Worm (Caenorhabditis elegans) whole organism, young adult: ENCODE data around the gene kap-1.

Source experiments
- B0336.3 ChIP-seq: fragments of 200-800 bp; sonication (Bioruptor generic); IDR thresholded peaks from 2 replicates; pipeline ENCODE4 v1.3.6; 2022; ENCODE audit warnings: missing genetic modification characterization, missing compliant biosample characterization
- C06A6.2 ChIP-seq: fragments of 200-800 bp; sonication (Bioruptor generic); conservative IDR thresholded peaks from 2 replicates; pipeline ENCODE4 v1.3.6; 2022; ENCODE audit warnings: missing genetic modification characterization, missing compliant biosample characterization
- F23B12.7 ChIP-seq: sonication (generic microtip); optimal IDR thresholded peaks from 2 replicates; lab custom pipeline; 2017; ENCODE audit warnings: missing genetic modification characterization, mild to moderate bottlenecking, missing compliant biosample characterization, antibody characterized with exemption, moderate library complexity; ENCODE audit not compliant: insufficient read depth
- F33H1.4 ChIP-seq: fragments of 200-800 bp; sonication (Bioruptor generic); IDR thresholded peaks from 2 replicates; pipeline ENCODE4 v1.3.6; 2022; ENCODE audit warnings: missing genetic modification reagents, missing genetic modification characterization, missing compliant biosample characterization
- F37B4.10 ChIP-seq: fragments of 200-800 bp; sonication (Bioruptor generic); IDR thresholded peaks from 2 replicates; pipeline ENCODE4 v1.3.6; 2022; ENCODE audit warnings: missing genetic modification characterization, missing compliant biosample characterization
- F39B2.1 ChIP-seq: fragments of 200-800 bp; sonication (Bioruptor generic); IDR thresholded peaks from 2 replicates; pipeline ENCODE4 v1.3.6; 2022; ENCODE audit warnings: missing genetic modification reagents, missing genetic modification characterization, missing compliant biosample characterization
- F55B11.4 ChIP-seq: sonication (generic microtip); optimal IDR thresholded peaks from 2 replicates; lab custom pipeline; 2016; ENCODE audit warnings: missing compliant biosample characterization, missing genetic modification characterization, borderline replicate concordance; ENCODE audit not compliant: insufficient read depth
- F57C9.4 ChIP-seq: sonication (generic microtip); optimal IDR thresholded peaks from 2 replicates; lab custom pipeline; 2017; ENCODE audit warnings: mild to moderate bottlenecking, missing genetic modification characterization, missing compliant biosample characterization
- Y53F4B.3 ChIP-seq: fragments of 200-800 bp; sonication (Bioruptor generic); IDR thresholded peaks from 2 replicates; pipeline ENCODE4 v1.3.6; 2022; ENCODE audit warnings: missing genetic modification reagents, missing genetic modification characterization, missing compliant biosample characterization
- Y53G8AR.9 ChIP-seq: fragments of 200-800 bp; sonication (Bioruptor generic); conservative IDR thresholded peaks from 2 replicates; pipeline ENCODE4 v1.3.6; 2022; ENCODE audit warnings: missing genetic modification reagents, missing genetic modification characterization, missing compliant biosample characterization
- akir-1 ChIP-seq: fragments of 200-800 bp; sonication (Bioruptor generic); optimal IDR thresholded peaks from 2 replicates; lab custom pipeline; 2018; ENCODE audit warnings: mild to moderate bottlenecking, missing genetic modification characterization, moderate library complexity, missing compliant biosample characterization
- atf-7 ChIP-seq: sonication (generic microtip); optimal IDR thresholded peaks from 2 replicates; lab custom pipeline; 2017; ENCODE audit warnings: mild to moderate bottlenecking, missing genetic modification characterization, missing compliant biosample characterization
- bed-1 ChIP-seq: fragments of 200-800 bp; sonication (Bioruptor generic); IDR thresholded peaks from 2 replicates; pipeline ENCODE4 v1.3.6; 2022; ENCODE audit warnings: missing genetic modification reagents, missing genetic modification characterization, missing compliant biosample characterization
- cebp-2 ChIP-seq: fragments of 200-800 bp; sonication (Bioruptor generic); IDR thresholded peaks from 2 replicates; pipeline ENCODE4 v1.3.6; 2022; ENCODE audit warnings: missing genetic modification characterization, missing compliant biosample characterization
- chd-7 ChIP-seq: sonication (generic microtip); optimal IDR thresholded peaks from 2 replicates; lab custom pipeline; 2016; ENCODE audit warnings: mild to moderate bottlenecking, missing genetic modification characterization, moderate library complexity, missing compliant biosample characterization
- die-1 ChIP-seq: sonication (generic microtip); optimal IDR thresholded peaks from 2 replicates; lab custom pipeline; 2016; ENCODE audit warnings: missing genotype, mild to moderate bottlenecking, missing genetic modification characterization, missing compliant biosample characterization
- dpff-1 ChIP-seq: sonication (generic microtip); optimal IDR thresholded peaks from 2 replicates; lab custom pipeline; 2017; ENCODE audit warnings: mild to moderate bottlenecking, missing genetic modification characterization, missing compliant biosample characterization
- efl-1 ChIP-seq: fragments of 150-350 bp; optimal IDR thresholded peaks from 2 replicates; lab custom pipeline; 2014; ENCODE audit warnings: missing biosample characterization, missing genetic modification reagents, missing genetic modification characterization
- egl-44 ChIP-seq: fragments of 200-800 bp; sonication (Bioruptor generic); IDR thresholded peaks from 2 replicates; pipeline ENCODE4 v1.3.6; 2022; ENCODE audit warnings: missing genetic modification reagents, missing genetic modification characterization, missing compliant biosample characterization
- egrh-3 ChIP-seq: fragments of 200-800 bp; sonication (Bioruptor generic); IDR thresholded peaks from 2 replicates; pipeline ENCODE4 v1.3.6; 2022; ENCODE audit warnings: missing genetic modification reagents, missing genetic modification characterization, missing compliant biosample characterization
- ets-4 ChIP-seq: fragments of 200-800 bp; sonication (Bioruptor generic); optimal IDR thresholded peaks from 2 replicates; lab custom pipeline; 2018; ENCODE audit warnings: mild to moderate bottlenecking, missing genetic modification characterization, missing compliant biosample characterization
- gei-17 ChIP-seq: fragments of 200-800 bp; sonication (Bioruptor generic); optimal IDR thresholded peaks from 2 replicates; lab custom pipeline; 2018; ENCODE audit warnings: mild to moderate bottlenecking, missing genetic modification characterization, missing compliant biosample characterization
- hlh-12 ChIP-seq: sonication (generic microtip); optimal IDR thresholded peaks from 2 replicates; lab custom pipeline; 2016; ENCODE audit warnings: missing genetic modification characterization, missing compliant biosample characterization
- hmg-1.2 ChIP-seq: fragments of 200-800 bp; sonication (Bioruptor generic); IDR thresholded peaks from 2 replicates; pipeline ENCODE4 v1.3.6; 2022; ENCODE audit warnings: missing genetic modification reagents, missing genetic modification characterization, missing compliant biosample characterization
- hrde-1 ChIP-seq: sonication (generic microtip); optimal IDR thresholded peaks from 2 replicates; lab custom pipeline; 2016; ENCODE audit warnings: missing genetic modification characterization, mild to moderate bottlenecking, missing compliant biosample characterization, moderate library complexity, missing genotype, missing genetic modification reagents, borderline replicate concordance
- hsf-1 ChIP-seq: fragments of 200-800 bp; sonication (Bioruptor generic); IDR thresholded peaks from 2 replicates; pipeline ENCODE4 v1.3.6; 2022; ENCODE audit warnings: missing genetic modification reagents, missing genetic modification characterization, missing compliant biosample characterization
- lag-1 ChIP-seq: fragments of 200-800 bp; sonication (Bioruptor generic); IDR thresholded peaks from 2 replicates; pipeline ENCODE4 v1.3.6; 2022; ENCODE audit warnings: missing genetic modification reagents, missing genetic modification characterization, missing compliant biosample characterization
- lir-1 ChIP-seq: fragments of 200-800 bp; sonication (Bioruptor generic); conservative IDR thresholded peaks from 2 replicates; pipeline ENCODE4 v1.3.6; 2022; ENCODE audit warnings: missing genetic modification reagents, missing genetic modification characterization, missing compliant biosample characterization
- madf-3 ChIP-seq: fragments of 200-800 bp; sonication (Bioruptor generic); IDR thresholded peaks from 2 replicates; pipeline ENCODE4 v1.3.6; 2022; ENCODE audit warnings: missing genetic modification reagents, missing genetic modification characterization, missing compliant biosample characterization
- madf-6 ChIP-seq: fragments of 200-800 bp; sonication (Bioruptor generic); IDR thresholded peaks from 2 replicates; pipeline ENCODE4 v1.3.6; 2022; ENCODE audit warnings: missing genetic modification reagents, missing genetic modification characterization, missing compliant biosample characterization
- mel-28 ChIP-seq: sonication (generic microtip); optimal IDR thresholded peaks from 2 replicates; lab custom pipeline; 2016; ENCODE audit warnings: borderline replicate concordance, mild to moderate bottlenecking, missing genetic modification characterization, missing compliant biosample characterization
- nfya-2 ChIP-seq: fragments of 200-800 bp; sonication (Bioruptor generic); IDR thresholded peaks from 2 replicates; pipeline ENCODE4 v1.3.6; 2022; ENCODE audit warnings: missing genetic modification reagents, missing genetic modification characterization, missing compliant biosample characterization
- nfyb-1 ChIP-seq: fragments of 200-800 bp; sonication (Bioruptor generic); IDR thresholded peaks from 2 replicates; pipeline ENCODE4 v1.3.6; 2022; ENCODE audit warnings: missing genetic modification reagents, missing genetic modification characterization, missing compliant biosample characterization
- pbrm-1 ChIP-seq: fragments of 200-800 bp; sonication (Bioruptor generic); IDR thresholded peaks from 2 replicates; pipeline ENCODE4 v1.3.6; 2022; ENCODE audit warnings: missing genetic modification reagents, missing genetic modification characterization, missing compliant biosample characterization
- rec-8 ChIP-seq, 2 experiments: sonication (generic microtip); optimal IDR thresholded peaks; 2 replicates each; lab custom pipeline; 2016; ENCODE audit warnings: mild to moderate bottlenecking in 2 of 2, missing genetic modification characterization in 2 of 2, missing genetic modification reagents in 2 of 2, missing genotype in 2 of 2, missing biosample characterization in 1 of 2, missing compliant biosample characterization in 1 of 2, moderate library complexity in 1 of 2
- repo-1 ChIP-seq: sonication (generic microtip); optimal IDR thresholded peaks from 2 replicates; lab custom pipeline; 2017; ENCODE audit warnings: mild to moderate bottlenecking, missing genetic modification characterization, missing compliant biosample characterization
- snpc-4 ChIP-seq, 5 experiments: fragments of 150-350 bp in 1 of 5; sonication (generic microtip) in 4 of 5; optimal IDR thresholded peaks; 2 replicates each; lab custom pipeline; 2014 to 2018; ENCODE audit warnings: missing genetic modification characterization in 5 of 5, missing biosample characterization in 3 of 5, antibody characterized with exemption in 2 of 5, mild to moderate bottlenecking in 2 of 5, missing compliant biosample characterization in 2 of 5, missing genotype in 2 of 5, moderate library complexity in 2 of 5, missing genetic modification reagents in 1 of 5
- tbp1 ChIP-seq: fragments of 200-800 bp; sonication (Bioruptor generic); optimal IDR thresholded peaks from 2 replicates; lab custom pipeline; 2018; ENCODE audit warnings: mild to moderate bottlenecking, missing genetic modification characterization, missing compliant biosample characterization
- tlf-1 ChIP-seq: fragments of 200-800 bp; sonication (Bioruptor generic); optimal IDR thresholded peaks from 2 replicates; lab custom pipeline; 2018; ENCODE audit warnings: mild to moderate bottlenecking, missing genetic modification characterization, missing compliant biosample characterization
- unc-62 ChIP-seq: fragments of 150-350 bp; optimal IDR thresholded peaks from 2 replicates; lab custom pipeline; 2014; ENCODE audit warnings: missing biosample characterization, missing genetic modification reagents, missing genetic modification characterization
- zfh-2 ChIP-seq: fragments of 200-800 bp; sonication (Bioruptor generic); conservative IDR thresholded peaks from 2 replicates; pipeline ENCODE4 v1.3.6; 2022; ENCODE audit warnings: missing genetic modification reagents, missing genetic modification characterization, missing compliant biosample characterization
- ztf-3 ChIP-seq: fragments of 200-800 bp; sonication (Bioruptor generic); optimal IDR thresholded peaks from 2 replicates; lab custom pipeline; 2018; ENCODE audit warnings: mild to moderate bottlenecking, missing genetic modification characterization, missing compliant biosample characterization

kap-1 gene

DNA sequence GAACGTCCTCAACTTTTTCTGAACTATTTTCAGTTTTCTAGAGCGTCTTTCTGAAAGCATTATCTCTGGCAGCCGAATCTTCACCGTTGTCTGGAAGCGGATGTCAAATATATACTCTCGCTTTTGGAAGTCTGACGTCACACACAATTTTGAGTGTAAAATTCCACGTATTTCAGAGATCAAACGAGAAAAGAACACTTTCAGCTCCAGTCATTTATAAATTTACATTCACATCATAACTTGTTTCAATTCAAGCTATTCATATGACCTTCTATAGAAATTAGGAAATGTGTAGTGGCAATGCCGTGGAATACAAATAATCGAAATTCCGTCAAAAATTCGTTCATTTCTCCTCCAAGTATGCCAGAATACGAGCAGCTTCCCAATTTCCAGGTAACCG, 27.0 kb downstream of the kap-1 start, which contains the start of gene F08F8.11:
TSS of gene F08F8.11 (plus strand) at position 301 of the 400 bp plus-strand sequence.
- TF ChIP-seq hmg-1.2 (GFP tag; lab: Robert Waterston, UW) (no peak), cebp-2 (GFP tag; lab: Robert Waterston, UW) (no peak), gei-17 (GFP tag; lab: Kevin White, UChicago) (no peak), F37B4.10 (GFP tag; lab: Robert Waterston, UW) (no peak)

DNA sequence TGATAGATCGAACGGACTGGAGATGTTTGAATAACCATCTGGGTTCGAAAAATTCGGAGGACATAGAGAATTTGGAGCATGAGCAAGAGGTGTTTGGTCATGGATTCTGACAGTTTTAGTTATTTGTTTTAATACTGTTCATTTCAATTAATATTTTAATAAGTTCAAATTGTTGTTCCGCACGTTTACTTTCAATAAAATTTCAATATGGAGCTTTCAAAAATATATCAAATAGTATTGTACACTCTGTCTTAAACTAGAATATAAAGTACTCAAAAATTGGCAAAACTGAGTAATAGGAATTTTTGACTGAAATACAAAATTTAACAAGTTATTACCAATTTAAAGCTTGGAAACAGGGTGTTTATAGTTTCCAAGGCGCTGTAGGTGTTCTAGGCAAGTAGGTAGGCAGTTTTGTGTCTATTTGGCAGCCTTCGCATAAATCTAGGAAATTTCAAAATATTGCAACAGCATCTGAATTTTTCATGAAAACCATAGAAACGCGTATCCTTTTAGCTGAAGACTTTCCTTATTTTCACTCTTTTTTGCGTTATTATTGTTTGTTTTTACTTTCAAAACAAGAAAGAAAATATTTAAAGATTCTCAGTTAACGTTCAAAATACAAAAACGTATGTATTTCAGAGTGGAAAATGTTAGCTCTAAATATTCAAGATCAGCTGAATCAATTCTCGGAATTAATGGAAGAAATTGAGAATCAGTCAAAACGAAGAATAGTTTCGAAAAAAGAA, 28.6 kb downstream of the kap-1 start, which contains the start of the genes T20B12.5 and T20B12.4:
TSS of gene T20B12.5 (minus strand) at position 101 of the 749 bp plus-strand sequence.
TSS of gene T20B12.4 (plus strand) at position 699 of the 749 bp plus-strand sequence.
- TF ChIP-seq Y53G8AR.9 (GFP tag; lab: Robert Waterston, UW) = no peak
- TF ChIP-seq zfh-2 (GFP tag; lab: Robert Waterston, UW) = no peak
- TF ChIP-seq akir-1 (GFP tag; lab: Kevin White, UChicago) = no peak
- no peak for TF ChIP-seq mel-28 (tag; lab: Kevin White, UChicago)
- no peak for TF ChIP-seq snpc-4 (GFP tag; optimal IDR thresholded peaks at IDR 0.05; lab: Kevin White, UChicago)
- TF ChIP-seq snpc-4 (tag; optimal IDR thresholded peaks at IDR 0.05; lab: Kevin White, UChicago) = no peak
- no peak for TF ChIP-seq nfya-2 (GFP tag; lab: Robert Waterston, UW)
- no peak for TF ChIP-seq rec-8 (tag; optimal IDR thresholded peaks at IDR 0.05; lab: Kevin White, UChicago)
- no peak for TF ChIP-seq unc-62 (GFP tag; lab: Kevin White, UChicago)
- no peak for TF ChIP-seq F55B11.4 (tag; lab: Kevin White, UChicago)
- TF ChIP-seq ets-4 (GFP tag; lab: Kevin White, UChicago) = no peak
- no peak for TF ChIP-seq pbrm-1 (GFP tag; lab: Robert Waterston, UW)
- TF ChIP-seq F33H1.4 = no peak
- no peak for TF ChIP-seq nfyb-1 (GFP tag; lab: Robert Waterston, UW)
- no peak for TF ChIP-seq F57C9.4
- TF ChIP-seq egl-44 (GFP tag; lab: Robert Waterston, UW) = no peak
- TF ChIP-seq chd-7 (tag; lab: Kevin White, UChicago) = no peak
- TF ChIP-seq, all 124 proteins: peak for 0

DNA sequence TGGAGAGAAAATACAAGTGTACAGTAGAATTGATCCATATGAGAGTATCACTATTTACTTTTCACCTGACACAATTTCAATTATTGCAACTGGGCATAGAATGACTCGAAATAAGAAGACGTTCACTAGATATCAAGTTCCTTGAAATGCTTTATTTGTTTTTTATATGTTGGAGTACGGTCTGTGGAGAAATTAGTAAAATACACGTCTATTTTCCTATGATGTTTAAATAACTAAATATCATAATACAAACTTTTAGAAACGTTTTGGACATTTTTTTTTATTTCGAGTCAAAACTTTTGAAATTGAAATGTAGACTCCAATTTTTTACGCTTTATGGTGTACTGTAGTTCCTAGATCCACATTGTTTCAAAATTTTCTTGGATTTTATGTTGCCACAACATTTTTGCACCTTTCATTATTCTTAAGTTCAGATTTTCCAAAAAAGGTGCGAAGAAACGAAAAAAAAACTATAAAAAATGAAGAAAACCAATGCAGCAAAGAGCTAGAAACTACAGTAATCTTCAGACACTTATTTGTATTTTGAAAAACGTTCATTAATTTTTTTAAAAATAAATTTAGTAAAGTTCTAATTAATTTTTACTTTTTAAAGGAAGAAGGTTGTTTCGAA, 30.9 kb downstream of the kap-1 start:
- TF ChIP-seq hrde-1 (tag; lab: Kevin White, UChicago) (no peak), atf-7 (tag; lab: Kevin White, UChicago) (no peak), repo-1 (peak; percentile 76), F39B2.1 (no peak), egrh-3 (GFP tag; lab: Robert Waterston, UW) (no peak), pbrm-1 (GFP tag; lab: Robert Waterston, UW) (0 out of 2 replicates have a peak, but pooled peaks have one; percentile 36), madf-6 (GFP tag; lab: Robert Waterston, UW) (no peak), F23B12.7 (tag; lab: Kevin White, UChicago) (no peak), lir-1 (GFP tag; lab: Robert Waterston, UW) (no peak), Y53F4B.3 (GFP tag; lab: Robert Waterston, UW) (no peak), chd-7 (tag; lab: Kevin White, UChicago) (peak; percentile 39), hsf-1 (GFP tag; lab: Robert Waterston, UW) (no peak), hlh-12 (tag; lab: Kevin White, UChicago) (no peak), ztf-3 (GFP tag; lab: Kevin White, UChicago) (no peak), B0336.3 (GFP tag; lab: Robert Waterston, UW) (0 out of 2 replicates have a peak, but pooled peaks have one; percentile 13), tlf-1 (GFP tag; lab: Kevin White, UChicago) (no peak), madf-3 (GFP tag; lab: Robert Waterston, UW) (no peak), dpff-1 (tag; lab: Kevin White, UChicago) (no peak), efl-1 (GFP tag; lab: Kevin White, UChicago) (no peak), tbp1 (no peak), die-1 (tag; lab: Kevin White, UChicago) (no peak), C06A6.2 (GFP tag; lab: Robert Waterston, UW) (no peak; the same call in 1 of the 2 replicates), hmg-1.2 (GFP tag; lab: Robert Waterston, UW) (no peak), bed-1 (GFP tag; lab: Robert Waterston, UW) (no peak), lag-1 (GFP tag; lab: Robert Waterston, UW) (no peak), Y53G8AR.9 (GFP tag; lab: Robert Waterston, UW) (no peak)
